Worm (Caenorhabditis elegans) whole organism, young adult: ENCODE measurements around the gene chil-15.

Experiments
- C17E4.6 ChIP-seq: fragments of 200-800 bp; sonication (Bioruptor generic); IDR thresholded peaks from 2 replicates; pipeline ENCODE4 v1.3.6; 2022; ENCODE audit warnings: missing genetic modification reagents, missing genetic modification characterization, missing compliant biosample characterization
- D2030.7 ChIP-seq: fragments of 200-800 bp; sonication (Bioruptor generic); IDR thresholded peaks from 2 replicates; pipeline ENCODE4 v1.3.6; 2022; ENCODE audit warnings: missing genetic modification reagents, missing genetic modification characterization, missing compliant biosample characterization
- F39B2.1 ChIP-seq: fragments of 200-800 bp; sonication (Bioruptor generic); IDR thresholded peaks from 2 replicates; pipeline ENCODE4 v1.3.6; 2022; ENCODE audit warnings: missing genetic modification reagents, missing genetic modification characterization, missing compliant biosample characterization
- F57C9.4 ChIP-seq: sonication (generic microtip); optimal IDR thresholded peaks from 2 replicates; lab custom pipeline; 2017; ENCODE audit warnings: mild to moderate bottlenecking, missing genetic modification characterization, missing compliant biosample characterization
- K11D2.4 ChIP-seq: fragments of 200-800 bp; sonication (Bioruptor generic); IDR thresholded peaks from 2 replicates; pipeline ENCODE4 v1.3.6; 2022; ENCODE audit warnings: missing genetic modification reagents, missing genetic modification characterization, missing compliant biosample characterization
- Y53F4B.3 ChIP-seq: fragments of 200-800 bp; sonication (Bioruptor generic); IDR thresholded peaks from 2 replicates; pipeline ENCODE4 v1.3.6; 2022; ENCODE audit warnings: missing genetic modification reagents, missing genetic modification characterization, missing compliant biosample characterization
- Y95B8A.8 ChIP-seq: fragments of 200-800 bp; sonication (Bioruptor generic); IDR thresholded peaks from 2 replicates; pipeline ENCODE4 v1.3.6; 2022; ENCODE audit warnings: missing genetic modification reagents, missing genetic modification characterization, missing compliant biosample characterization
- ZK185.1 ChIP-seq: sonication (generic microtip); optimal IDR thresholded peaks from 2 replicates; lab custom pipeline; 2016; ENCODE audit warnings: mild to moderate bottlenecking, missing genetic modification characterization, missing compliant biosample characterization; ENCODE audit not compliant: poor library complexity, severe bottlenecking
- aptf-2 ChIP-seq: fragments of 200-800 bp; sonication (Bioruptor generic); conservative IDR thresholded peaks from 2 replicates; pipeline ENCODE4 v1.3.6; 2022; ENCODE audit warnings: missing genetic modification reagents, missing genetic modification characterization, missing compliant biosample characterization
- atf-7 ChIP-seq: sonication (generic microtip); optimal IDR thresholded peaks from 2 replicates; lab custom pipeline; 2017; ENCODE audit warnings: mild to moderate bottlenecking, missing genetic modification characterization, missing compliant biosample characterization
- attf-5 ChIP-seq: fragments of 200-800 bp; sonication (Bioruptor generic); optimal IDR thresholded peaks from 2 replicates; lab custom pipeline; 2018; ENCODE audit warnings: mild to moderate bottlenecking, missing genetic modification characterization, missing compliant biosample characterization
- ccch-3 ChIP-seq: fragments of 200-800 bp; sonication (Bioruptor generic); optimal IDR thresholded peaks from 2 replicates; lab custom pipeline; 2018; ENCODE audit warnings: mild to moderate bottlenecking, missing genetic modification characterization, missing compliant biosample characterization
- ceh-100 ChIP-seq: fragments of 200-800 bp; sonication (Bioruptor generic); IDR thresholded peaks from 2 replicates; pipeline ENCODE4 v1.3.6; 2022; ENCODE audit warnings: missing genetic modification reagents, missing genetic modification characterization, missing compliant biosample characterization
- ceh-27 ChIP-seq: fragments of 200-800 bp; sonication (Bioruptor generic); optimal IDR thresholded peaks from 2 replicates; lab custom pipeline; 2018; ENCODE audit warnings: mild to moderate bottlenecking, missing genetic modification characterization, moderate library complexity, missing compliant biosample characterization
- dox-1 ChIP-seq: fragments of 200-800 bp; sonication (Bioruptor generic); IDR thresholded peaks from 2 replicates; pipeline ENCODE4 v1.3.6; 2022; ENCODE audit warnings: missing genetic modification reagents, missing genetic modification characterization, missing compliant biosample characterization
- egl-18 ChIP-seq: fragments of 200-800 bp; sonication (Bioruptor generic); IDR thresholded peaks from 2 replicates; pipeline ENCODE4 v1.3.6; 2022; ENCODE audit warnings: missing genetic modification reagents, missing genetic modification characterization, missing compliant biosample characterization
- egl-44 ChIP-seq: fragments of 200-800 bp; sonication (Bioruptor generic); IDR thresholded peaks from 2 replicates; pipeline ENCODE4 v1.3.6; 2022; ENCODE audit warnings: missing genetic modification reagents, missing genetic modification characterization, missing compliant biosample characterization
- egrh-3 ChIP-seq: fragments of 200-800 bp; sonication (Bioruptor generic); IDR thresholded peaks from 2 replicates; pipeline ENCODE4 v1.3.6; 2022; ENCODE audit warnings: missing genetic modification reagents, missing genetic modification characterization, missing compliant biosample characterization
- fkh-3 ChIP-seq: sonication (generic microtip); optimal IDR thresholded peaks from 2 replicates; lab custom pipeline; 2016; ENCODE audit warnings: mild to moderate bottlenecking, missing genetic modification characterization, missing compliant biosample characterization
- gei-17 ChIP-seq: fragments of 200-800 bp; sonication (Bioruptor generic); optimal IDR thresholded peaks from 2 replicates; lab custom pipeline; 2018; ENCODE audit warnings: mild to moderate bottlenecking, missing genetic modification characterization, missing compliant biosample characterization
- hlh-26 ChIP-seq: fragments of 200-800 bp; sonication (Bioruptor generic); conservative IDR thresholded peaks from 2 replicates; pipeline ENCODE4 v1.3.6; 2022; ENCODE audit warnings: missing genetic modification reagents, missing genetic modification characterization, missing compliant biosample characterization
- hsf-1 ChIP-seq: fragments of 200-800 bp; sonication (Bioruptor generic); IDR thresholded peaks from 2 replicates; pipeline ENCODE4 v1.3.6; 2022; ENCODE audit warnings: missing genetic modification reagents, missing genetic modification characterization, missing compliant biosample characterization
- lsl-1 ChIP-seq: fragments of 200-800 bp; sonication (Bioruptor generic); optimal IDR thresholded peaks from 2 replicates; lab custom pipeline; 2018; ENCODE audit warnings: mild to moderate bottlenecking, missing genetic modification characterization, moderate library complexity, missing compliant biosample characterization
- lsy-27 ChIP-seq: sonication (generic microtip); optimal IDR thresholded peaks from 2 replicates; lab custom pipeline; 2017; ENCODE audit warnings: missing genetic modification characterization, mild to moderate bottlenecking, missing compliant biosample characterization, antibody characterized with exemption, missing genotype, borderline replicate concordance; ENCODE audit not compliant: insufficient read depth
- madf-3 ChIP-seq: fragments of 200-800 bp; sonication (Bioruptor generic); IDR thresholded peaks from 2 replicates; pipeline ENCODE4 v1.3.6; 2022; ENCODE audit warnings: missing genetic modification reagents, missing genetic modification characterization, missing compliant biosample characterization
- nfya-1 ChIP-seq: sonication (generic microtip); optimal IDR thresholded peaks from 2 replicates; lab custom pipeline; 2017; ENCODE audit warnings: antibody characterized with exemption, missing compliant biosample characterization, missing genetic modification characterization, borderline replicate concordance; ENCODE audit not compliant: insufficient read depth
- nfya-2 ChIP-seq: fragments of 200-800 bp; sonication (Bioruptor generic); IDR thresholded peaks from 2 replicates; pipeline ENCODE4 v1.3.6; 2022; ENCODE audit warnings: missing genetic modification reagents, missing genetic modification characterization, missing compliant biosample characterization
- nhr-120 ChIP-seq: fragments of 200-800 bp; sonication (Bioruptor generic); IDR thresholded peaks from 2 replicates; pipeline ENCODE4 v1.3.6; 2022; ENCODE audit warnings: missing genetic modification characterization, missing compliant biosample characterization
- nhr-27 ChIP-seq: fragments of 200-800 bp; sonication (Bioruptor generic); optimal IDR thresholded peaks from 2 replicates; lab custom pipeline; 2018; ENCODE audit warnings: mild to moderate bottlenecking, missing genetic modification characterization, moderate library complexity, missing compliant biosample characterization
- pbrm-1 ChIP-seq: fragments of 200-800 bp; sonication (Bioruptor generic); IDR thresholded peaks from 2 replicates; pipeline ENCODE4 v1.3.6; 2022; ENCODE audit warnings: missing genetic modification reagents, missing genetic modification characterization, missing compliant biosample characterization
- rec-8 ChIP-seq, 2 experiments: sonication (generic microtip); optimal IDR thresholded peaks; 2 replicates each; lab custom pipeline; 2016; ENCODE audit warnings: mild to moderate bottlenecking in 2 of 2, missing genetic modification characterization in 2 of 2, missing genetic modification reagents in 2 of 2, missing genotype in 2 of 2, missing biosample characterization in 1 of 2, missing compliant biosample characterization in 1 of 2, moderate library complexity in 1 of 2
- sea-2 ChIP-seq: fragments of 200-800 bp; sonication (Bioruptor generic); IDR thresholded peaks from 2 replicates; pipeline ENCODE4 v1.3.6; 2022; ENCODE audit warnings: missing genetic modification characterization, missing compliant biosample characterization
- somi-1 ChIP-seq: fragments of 200-800 bp; sonication (Bioruptor generic); optimal IDR thresholded peaks from 2 replicates; lab custom pipeline; 2018; ENCODE audit warnings: mild to moderate bottlenecking, missing genetic modification characterization, missing compliant biosample characterization
- sptf-2 ChIP-seq: fragments of 200-800 bp; sonication (Bioruptor generic); optimal IDR thresholded peaks from 2 replicates; lab custom pipeline; 2018; ENCODE audit warnings: mild to moderate bottlenecking, missing genetic modification characterization, missing compliant biosample characterization
- tbp1 ChIP-seq: fragments of 200-800 bp; sonication (Bioruptor generic); optimal IDR thresholded peaks from 2 replicates; lab custom pipeline; 2018; ENCODE audit warnings: mild to moderate bottlenecking, missing genetic modification characterization, missing compliant biosample characterization
- tbx-9 ChIP-seq: sonication (generic microtip); optimal IDR thresholded peaks from 2 replicates; lab custom pipeline; 2016; ENCODE audit warnings: borderline replicate concordance, missing genetic modification characterization, inconsistent platforms, missing compliant biosample characterization
- tlf-1 ChIP-seq: fragments of 200-800 bp; sonication (Bioruptor generic); optimal IDR thresholded peaks from 2 replicates; lab custom pipeline; 2018; ENCODE audit warnings: mild to moderate bottlenecking, missing genetic modification characterization, missing compliant biosample characterization
- unc-130 ChIP-seq: sonication (generic microtip); optimal IDR thresholded peaks from 2 replicates; lab custom pipeline; 2016; ENCODE audit warnings: missing genetic modification reagents, missing genetic modification characterization, missing compliant biosample characterization
- zfh-2 ChIP-seq: fragments of 200-800 bp; sonication (Bioruptor generic); conservative IDR thresholded peaks from 2 replicates; pipeline ENCODE4 v1.3.6; 2022; ENCODE audit warnings: missing genetic modification reagents, missing genetic modification characterization, missing compliant biosample characterization
- ztf-18 ChIP-seq: sonication (generic microtip); optimal IDR thresholded peaks from 2 replicates; lab custom pipeline; 2016; ENCODE audit warnings: missing genotype, mild to moderate bottlenecking, missing genetic modification characterization, missing compliant biosample characterization
- ztf-22 ChIP-seq: fragments of 200-800 bp; sonication (Bioruptor generic); optimal IDR thresholded peaks from 2 replicates; lab custom pipeline; 2018; ENCODE audit warnings: mild to moderate bottlenecking, missing genetic modification characterization, moderate library complexity, missing compliant biosample characterization
- ztf-25 ChIP-seq: fragments of 200-800 bp; sonication (Bioruptor generic); IDR thresholded peaks from 2 replicates; pipeline ENCODE4 v1.3.6; 2022; ENCODE audit warnings: missing genetic modification reagents, missing genetic modification characterization, missing compliant biosample characterization
- ztf-26 ChIP-seq: sonication (generic microtip); optimal IDR thresholded peaks from 2 replicates; lab custom pipeline; 2017; ENCODE audit warnings: missing genetic modification characterization, missing compliant biosample characterization
- ztf-28 ChIP-seq: fragments of 200-800 bp; sonication (Bioruptor generic); IDR thresholded peaks from 2 replicates; pipeline ENCODE4 v1.3.6; 2022; ENCODE audit warnings: missing genetic modification reagents, missing genetic modification characterization, missing compliant biosample characterization
- ztf-6 ChIP-seq: fragments of 200-800 bp; sonication (Bioruptor generic); IDR thresholded peaks from 2 replicates; pipeline ENCODE4 v1.3.6; 2022; ENCODE audit warnings: missing genetic modification reagents, missing genetic modification characterization, missing compliant biosample characterization

The chil-15 gene

ce11 chrII:9405013-9405412 lies 38.4 kb downstream of the chil-15 start:
- TF ChIP-seq egrh-3 (GFP tag; lab: Robert Waterston, UW): peak; percentile 94

ce11 chrII:9403846-9404245 lies 39.6 kb downstream of the chil-15 start, which contains the start of gene Y51B9A.5:
Y51B9A.5 (plus strand) TSS chrII:9404146.
- no peak for TF ChIP-seq zfh-2 (GFP tag; lab: Robert Waterston, UW)
- TF ChIP-seq Y53F4B.3: no peak
- no peak for TF ChIP-seq hsf-1
- no peak for TF ChIP-seq F57C9.4 (tag; lab: Kevin White, UChicago)
- TF ChIP-seq ceh-100 (GFP tag; lab: Robert Waterston, UW): no peak
- TF ChIP-seq F39B2.1: no peak
- no peak for TF ChIP-seq tbx-9 (tag; lab: Kevin White, UChicago)
- TF ChIP-seq ztf-26 (tag; lab: Kevin White, UChicago): no peak
- no peak for TF ChIP-seq atf-7
- no peak for TF ChIP-seq nhr-27 (tag; lab: Kevin White, UChicago)
- no peak for TF ChIP-seq lsl-1 (GFP tag; lab: Kevin White, UChicago)
- no peak for TF ChIP-seq nfya-1 (tag; lab: Kevin White, UChicago)
- TF ChIP-seq C17E4.6 (GFP tag; lab: Robert Waterston, UW): no peak
- no peak for TF ChIP-seq ztf-28 (GFP tag; lab: Robert Waterston, UW)
- no peak for TF ChIP-seq lsy-27 (tag; lab: Kevin White, UChicago)
- TF ChIP-seq nhr-120 (GFP tag; lab: Robert Waterston, UW): no peak
- TF ChIP-seq, all 124 proteins: peak for 0

ce11 chrII:9403087-9403486 lies 40.3 kb downstream of the chil-15 start, which contains the start of gene Y51B9A.6:
Y51B9A.6 (minus strand) TSS chrII:9403187.
- TF ChIP-seq ztf-25 (GFP tag; lab: Robert Waterston, UW): no peak
- TF ChIP-seq aptf-2 (GFP tag; lab: Robert Waterston, UW): no peak
- no peak for TF ChIP-seq tlf-1 (GFP tag; lab: Kevin White, UChicago)
- TF ChIP-seq egl-18 (GFP tag; lab: Robert Waterston, UW): no peak
- no peak for TF ChIP-seq egl-44
- TF ChIP-seq pbrm-1: no peak
- TF ChIP-seq attf-5 (GFP tag; lab: Kevin White, UChicago): no peak
- no peak for TF ChIP-seq rec-8 (tag; optimal IDR thresholded peaks at IDR 0.05; lab: Kevin White, UChicago)
- no peak for TF ChIP-seq F39B2.1
- TF ChIP-seq nfya-2: no peak
- TF ChIP-seq tbp1 (GFP tag; lab: Kevin White, UChicago): no peak
- TF ChIP-seq somi-1 (GFP tag; lab: Kevin White, UChicago): no peak
- no peak for TF ChIP-seq nfya-1 (tag; lab: Kevin White, UChicago)
- no peak for TF ChIP-seq ztf-6 (GFP tag; lab: Robert Waterston, UW)
- TF ChIP-seq D2030.7: no peak
- no peak for TF ChIP-seq ZK185.1

ce11 chrII:9399746-9400145 lies 43.7 kb downstream of the chil-15 start, which contains the start of gene Y51B9A.7:
Y51B9A.7 (plus strand) TSS chrII:9400046.
- TF ChIP-seq sea-2 (GFP tag; lab: Robert Waterston, UW) (no peak), ceh-27 (no peak), somi-1 (GFP tag; lab: Kevin White, UChicago) (no peak), madf-3 (GFP tag; lab: Robert Waterston, UW) (no peak), K11D2.4 (GFP tag; lab: Robert Waterston, UW) (no peak), dox-1 (GFP tag; lab: Robert Waterston, UW) (no peak), ccch-3 (no peak), fkh-3 (tag; lab: Kevin White, UChicago) (no peak), ztf-22 (GFP tag; lab: Kevin White, UChicago) (no peak), sptf-2 (GFP tag; lab: Kevin White, UChicago) (no peak), hsf-1 (no peak), Y95B8A.8 (GFP tag; lab: Robert Waterston, UW) (no peak), F39B2.1 (no peak), unc-130 (GFP tag; lab: Kevin White, UChicago) (no peak), ztf-18 (tag; lab: Kevin White, UChicago) (no peak), gei-17 (GFP tag; lab: Kevin White, UChicago) (no peak), F57C9.4 (tag; lab: Kevin White, UChicago) (no peak), hlh-26 (GFP tag; lab: Robert Waterston, UW) (no peak)
